Fruit fly (Drosophila melanogaster) whole organism, pupa: ENCODE data around the gene pasi2.

Experiments used
- CG13204 ChIP-seq: fragments of 200-800 bp; sonication (Bioruptor generic); optimal IDR thresholded peaks from 2 replicates; lab custom pipeline; 2018; ENCODE audit warnings: missing biosample characterization, mild to moderate bottlenecking, missing genetic modification characterization, moderate library complexity
- CG34367 ChIP-seq: fragments of 200-800 bp; sonication (Bioruptor generic); optimal IDR thresholded peaks from 2 replicates; lab custom pipeline; 2018; ENCODE audit warnings: missing biosample characterization, mild to moderate bottlenecking, missing genetic modification characterization

- TF ChIP-seq CG13204 (GFP tag; lab: Kevin White, UChicago) (no peak), CG34367 (tag; lab: Kevin White, UChicago) (no peak)
Observed at dm6 chr3R:9344186-9344790, 9.3 kb downstream of the pasi2 start.
